Fruit fly (Drosophila melanogaster): ENCODE results near the gene CG43931.
A peak's percentile ranks its signal among the peaks of the same experiment; 100 is the strongest.

The CG43931 gene

DNA sequence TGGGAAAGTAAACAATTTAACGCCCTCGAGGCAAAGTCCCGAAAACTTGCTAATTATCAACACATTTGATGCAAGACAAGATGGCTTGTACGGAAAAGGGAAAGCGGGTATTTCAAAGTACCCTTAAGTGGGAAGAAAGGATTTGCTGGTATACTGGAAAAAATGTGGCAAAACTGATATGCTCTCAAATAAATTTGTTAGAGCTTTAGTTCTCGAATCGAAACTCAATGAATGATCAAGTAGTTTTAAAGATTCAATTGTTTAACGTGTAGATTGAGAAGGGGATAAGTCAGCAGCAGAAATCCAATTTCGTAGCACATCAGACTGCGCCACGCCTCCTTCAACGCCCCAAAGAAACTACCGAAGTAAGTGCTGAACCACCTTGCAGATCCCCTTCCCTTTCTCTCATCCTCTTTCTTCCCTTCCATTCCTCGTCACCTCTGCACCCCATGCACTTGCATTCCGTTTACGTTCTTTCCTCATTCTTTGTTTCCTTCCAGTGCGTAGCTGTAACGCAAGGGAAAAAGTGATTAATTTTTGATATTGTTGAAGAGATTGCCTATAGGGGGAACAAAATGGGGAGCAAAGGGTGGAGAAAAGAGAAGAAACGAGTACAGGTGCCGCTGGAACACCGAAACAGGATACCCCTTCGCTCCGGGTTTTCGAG lies 19.8 kb downstream of the CG43931 start (continued):
- TF ChIP-seq Met (GFP tag; optimal IDR thresholded peaks at IDR 0.05) (peak; percentile 45), esn (GFP tag; optimal IDR thresholded peaks at IDR 0.05) (peak; percentile 58), CG16779 (tag; optimal IDR thresholded peaks at IDR 0.05) (no peak), CG3032 (tag; optimal IDR thresholded peaks at IDR 0.05) (no peak), CG10669 (GFP tag; optimal IDR thresholded peaks at IDR 0.05) (peak; percentile 18), CG6276 (GFP tag; optimal IDR thresholded peaks at IDR 0.05) (no peak), svp (GFP tag) (peak; percentile 65), CG32006 (GFP tag; optimal IDR thresholded peaks at IDR 0.05) (no peak), dac (GFP tag; optimal IDR thresholded peaks at IDR 0.05) (no peak), CG1621 (tag; optimal IDR thresholded peaks at IDR 0.05) (no peak), Smox (GFP tag; optimal IDR thresholded peaks at IDR 0.05) (peak; percentile 13), Sox15 (GFP tag; optimal IDR thresholded peaks at IDR 0.05) (no peak), spab (GFP tag; optimal IDR thresholded peaks at IDR 0.05) (no peak), CG11902 (GFP tag; optimal IDR thresholded peaks at IDR 0.05) (no peak), CG4318 (GFP tag; optimal IDR thresholded peaks at IDR 0.05) (no peak), achi (GFP tag; optimal IDR thresholded peaks at IDR 0.05) (no peak), CG3919 (GFP tag; optimal IDR thresholded peaks at IDR 0.05) (no peak), acj6 (GFP tag; optimal IDR thresholded peaks at IDR 0.05) (no peak), CG7368 (GFP tag; optimal IDR thresholded peaks at IDR 0.05) (no peak)

DNA sequence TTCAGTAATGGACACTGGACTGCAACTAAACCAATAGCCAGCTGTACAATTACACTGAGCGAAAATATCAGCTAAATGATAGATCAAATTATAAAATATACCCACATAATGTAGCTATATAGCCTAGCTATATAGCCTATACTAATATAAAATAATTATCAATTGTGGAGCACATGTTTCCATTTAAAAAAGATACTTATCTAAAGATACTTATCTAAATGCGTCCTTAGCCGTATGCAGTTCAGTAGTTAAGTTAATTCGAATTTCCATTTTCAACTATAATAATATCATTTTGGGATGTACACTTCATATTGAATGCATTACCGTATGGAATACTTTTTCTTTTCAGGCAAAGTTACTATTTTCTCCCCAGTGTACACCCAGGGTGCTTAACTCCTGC lies 21.6 kb downstream of the CG43931 start:
- TF ChIP-seq pdm3 (GFP tag; optimal IDR thresholded peaks at IDR 0.05) (peak; percentile 31), CG6792 (GFP tag; optimal IDR thresholded peaks at IDR 0.05) (no peak), CG6854 (GFP tag; optimal IDR thresholded peaks at IDR 0.05) (no peak), salr (GFP tag; optimal IDR thresholded peaks at IDR 0.05) (no peak), Gug (GFP tag; IDR thresholded peaks at IDR 0.05) (no peak), CG7368 (GFP tag; optimal IDR thresholded peaks at IDR 0.05) (no peak), esn (GFP tag; optimal IDR thresholded peaks at IDR 0.05) (peak; percentile 39), vri (GFP tag; optimal IDR thresholded peaks at IDR 0.05) (no peak), CG16779 (tag; optimal IDR thresholded peaks at IDR 0.05) (no peak), CG32006 (GFP tag; optimal IDR thresholded peaks at IDR 0.05) (peak; percentile 78), Ets96B (tag; optimal IDR thresholded peaks at IDR 0.05) (no peak), dsx (GFP tag; optimal IDR thresholded peaks at IDR 0.05; ENCODE audit: poor library complexity, severe bottlenecking) (peak; percentile 3), Blimp-1 (GFP tag; optimal IDR thresholded peaks at IDR 0.05) (no peak), Hr39 (GFP tag; optimal IDR thresholded peaks at IDR 0.05) (no peak), fd85E (GFP tag; optimal IDR thresholded peaks at IDR 0.05) (no peak), CG31627 (GFP tag; optimal IDR thresholded peaks at IDR 0.05) (no peak), svp (GFP tag) (peak; percentile 61), CG3032 (tag; optimal IDR thresholded peaks at IDR 0.05) (peak; percentile 5), CG1621 (tag; optimal IDR thresholded peaks at IDR 0.05) (no peak), Met (GFP tag; optimal IDR thresholded peaks at IDR 0.05) (no peak), CG34406 (GFP tag; optimal IDR thresholded peaks at IDR 0.05) (peak; percentile 11), Hr38 (GFP tag; optimal IDR thresholded peaks at IDR 0.05) (no peak), ss (GFP tag; optimal IDR thresholded peaks at IDR 0.05) (no peak), CG6276 (GFP tag; optimal IDR thresholded peaks at IDR 0.05) (peak; percentile 63), CG15336 (GFP tag; IDR thresholded peaks at IDR 0.05) (peak; percentile 55), achi (GFP tag; optimal IDR thresholded peaks at IDR 0.05) (peak; percentile 52), CG4318 (GFP tag; optimal IDR thresholded peaks at IDR 0.05) (peak; percentile 64), Eip78C (GFP tag) (peak; percentile 80), Lpt (GFP tag; optimal IDR thresholded peaks at IDR 0.05) (no peak), CG6808 (GFP tag; optimal IDR thresholded peaks at IDR 0.05) (no peak), Sox102F (GFP tag; optimal IDR thresholded peaks at IDR 0.05) (no peak), CG3919 (GFP tag; optimal IDR thresholded peaks at IDR 0.05) (peak; percentile 14), CG11294 (GFP tag; IDR thresholded peaks at IDR 0.05) (no peak), OdsH (GFP tag; optimal IDR thresholded peaks at IDR 0.05) (peak; percentile 18), dac (GFP tag; optimal IDR thresholded peaks at IDR 0.05) (no peak), CG8119 (GFP tag; IDR thresholded peaks at IDR 0.05) (no peak; the same call in 2 of the 3 replicates), lz (GFP tag; optimal IDR thresholded peaks at IDR 0.05) (peak; percentile 5), eg (GFP tag; IDR thresholded peaks at IDR 0.05) (peak; percentile 30; the same call in 1 of the 3 replicates), Eip93F (GFP tag; optimal IDR thresholded peaks at IDR 0.05) (no peak), Ets21C (GFP tag; optimal IDR thresholded peaks at IDR 0.05) (no peak), Sox15 (GFP tag; optimal IDR thresholded peaks at IDR 0.05) (no peak), CG11762 (GFP tag; optimal IDR thresholded peaks at IDR 0.05; ENCODE audit: insufficient read depth) (no peak)
